Worm (Caenorhabditis elegans): ENCODE measurements around the gene CC8.2.

Gene CC8.2

DNA sequence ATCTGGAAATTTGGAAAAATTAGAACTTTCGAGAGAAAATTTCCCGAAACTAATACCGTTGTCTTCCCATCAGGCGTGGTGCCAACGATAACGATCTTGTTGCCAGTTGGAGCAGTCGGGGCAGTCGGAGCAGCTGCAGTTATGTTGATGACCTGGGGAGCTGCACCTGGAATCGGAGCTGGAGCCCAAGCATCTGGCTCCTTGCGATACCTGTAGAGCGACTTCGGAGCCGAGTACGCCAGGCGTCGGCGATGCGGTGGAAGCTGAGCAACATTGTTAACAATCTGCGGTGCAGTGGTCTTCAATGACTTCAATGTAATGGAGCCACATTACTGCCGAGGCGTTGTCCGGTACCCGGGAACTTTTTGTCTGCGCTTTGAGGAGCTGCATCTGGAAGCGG is 46.6 kb downstream of the CC8.2 start:
- TF ChIP-seq nhr-77 (tag; optimal IDR thresholded peaks at IDR 0.05) (no peak), gmeb-1 (tag; optimal IDR thresholded peaks at IDR 0.05) (no peak), sem-4 (tag; optimal IDR thresholded peaks at IDR 0.05) (no peak), blmp-1 (tag; optimal IDR thresholded peaks at IDR 0.05; ENCODE audit: insufficient read depth) (no peak), nhr-21 (tag; optimal IDR thresholded peaks at IDR 0.05) (no peak), unc-55 (GFP tag; optimal IDR thresholded peaks at IDR 0.05) (no peak), nhr-23 (tag; optimal IDR thresholded peaks at IDR 0.05) (no peak), crh-2 (tag; optimal IDR thresholded peaks at IDR 0.05) (no peak), alr-1 (tag; optimal IDR thresholded peaks at IDR 0.05) (no peak), lin-13 (GFP tag; optimal IDR thresholded peaks at IDR 0.05) (no peak), nhr-129 (tag; optimal IDR thresholded peaks at IDR 0.05) (no peak), lin-11 (tag; optimal IDR thresholded peaks at IDR 0.05) (no peak), elt-3 (tag; optimal IDR thresholded peaks at IDR 0.05) (no peak), nhr-12 (tag; optimal IDR thresholded peaks at IDR 0.05) (no peak)

DNA sequence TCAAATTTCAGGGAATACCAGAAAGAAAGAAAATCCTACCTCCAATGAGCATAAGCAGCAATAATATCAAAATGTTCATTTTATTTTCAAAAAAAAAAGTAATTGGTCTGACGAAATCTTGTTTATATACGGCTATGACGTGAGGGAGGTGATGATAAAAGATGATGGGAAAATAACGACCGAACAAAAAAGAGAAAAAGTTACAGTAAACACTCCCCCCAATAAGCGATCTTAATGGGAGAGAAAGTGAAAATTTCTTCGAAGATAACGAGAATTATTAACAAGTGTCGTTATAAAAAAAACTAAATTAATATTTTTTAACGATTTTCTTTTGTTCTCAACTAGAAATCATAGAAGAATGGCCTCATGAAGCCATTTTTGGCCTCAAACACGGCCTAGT is 48.5 kb downstream of the CC8.2 start, which contains the start of gene Y37E11B.7:
TSS of gene Y37E11B.7 (minus strand) at position 207 of the 400 bp plus-strand sequence.
- peak; percentile 66 for TF ChIP-seq blmp-1 (tag; optimal IDR thresholded peaks at IDR 0.05; ENCODE audit: insufficient read depth)
- TF ChIP-seq crh-2 (tag; optimal IDR thresholded peaks at IDR 0.05): no peak

DNA sequence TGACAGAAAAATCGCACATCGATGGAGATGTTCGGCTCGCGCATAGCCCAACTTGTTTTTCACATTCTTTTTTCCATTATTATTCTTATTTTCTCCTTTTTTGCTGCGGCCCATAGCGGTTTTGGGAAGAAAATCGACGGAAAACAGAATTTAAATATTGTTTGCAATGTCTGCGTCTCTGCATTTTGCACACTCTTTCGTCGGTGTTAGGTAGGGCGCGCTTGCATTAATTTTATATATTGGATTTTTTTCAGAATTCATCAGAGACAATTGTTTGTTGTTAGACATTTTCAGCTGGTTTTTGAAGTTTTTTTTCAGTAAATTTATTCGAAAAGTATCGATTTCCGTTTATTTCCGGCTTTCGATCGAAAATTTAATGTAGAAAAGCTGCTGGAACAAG is 49.4 kb downstream of the CC8.2 start, which contains the start of gene Y37E11B.6:
TSS of gene Y37E11B.6 (minus strand) at position 181 of the 400 bp plus-strand sequence.
- TF ChIP-seq dmd-4 (tag; optimal IDR thresholded peaks at IDR 0.05) (no peak), crh-2 (tag; optimal IDR thresholded peaks at IDR 0.05) (no peak), C34F6.9 (tag; optimal IDR thresholded peaks at IDR 0.05) (peak; percentile 1), unc-55 (GFP tag; optimal IDR thresholded peaks at IDR 0.05) (peak; percentile 35), F13H6.1 (tag; optimal IDR thresholded peaks at IDR 0.05) (no peak), peb-1 (tag; optimal IDR thresholded peaks at IDR 0.05) (no peak), nhr-6 (tag; optimal IDR thresholded peaks at IDR 0.05) (no peak), aly-2 (tag; optimal IDR thresholded peaks at IDR 0.05) (no peak), nhr-21 (tag; optimal IDR thresholded peaks at IDR 0.05) (no peak), nhr-11 (tag; optimal IDR thresholded peaks at IDR 0.05) (no peak), lsy-2 (tag; optimal IDR thresholded peaks at IDR 0.05) (peak in 1 of 2 experiments; percentile 46), gmeb-1 (tag; optimal IDR thresholded peaks at IDR 0.05) (peak; percentile 8), ceh-82 (tag; optimal IDR thresholded peaks at IDR 0.05) (no peak)

DNA sequence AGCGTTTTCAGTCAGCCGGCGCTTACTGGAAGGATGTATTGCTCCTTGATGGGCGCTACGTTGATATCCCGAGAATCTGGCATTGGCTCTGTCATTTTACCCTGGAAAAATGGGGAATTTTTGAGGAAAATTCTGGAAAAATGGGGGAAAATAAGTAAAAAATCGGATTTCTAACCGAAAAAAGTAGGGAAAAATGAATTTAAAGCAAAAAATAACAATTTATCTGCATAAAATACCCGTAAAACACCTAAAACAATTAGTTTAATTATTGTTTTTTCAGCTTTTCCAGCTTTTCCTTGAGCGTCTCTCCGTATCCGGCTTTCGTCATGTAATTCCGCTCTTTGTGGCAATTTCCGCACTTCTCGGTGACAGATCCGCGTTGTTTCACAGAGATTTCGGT is 50.0 kb downstream of the CC8.2 start, which contains the start of gene Y37E11B.5:
TSS of gene Y37E11B.5 (minus strand) at position 101 of the 400 bp plus-strand sequence.
- TF ChIP-seq dmd-4 (tag; optimal IDR thresholded peaks at IDR 0.05) (no peak), nhr-12 (tag; optimal IDR thresholded peaks at IDR 0.05) (no peak), nhr-237 (tag; optimal IDR thresholded peaks at IDR 0.05) (no peak), F13H6.1 (tag; optimal IDR thresholded peaks at IDR 0.05) (no peak), elt-3 (tag; optimal IDR thresholded peaks at IDR 0.05) (no peak), nhr-21 (tag; optimal IDR thresholded peaks at IDR 0.05) (no peak), nhr-10 (tag; optimal IDR thresholded peaks at IDR 0.05) (no peak), elt-1 (tag; optimal IDR thresholded peaks at IDR 0.05) (no peak), snpc-4 (tag; optimal IDR thresholded peaks at IDR 0.05) (no peak), ztf-11 (tag; optimal IDR thresholded peaks at IDR 0.05) (no peak), unc-55 (GFP tag; optimal IDR thresholded peaks at IDR 0.05) (no peak), fos-1 (tag; optimal IDR thresholded peaks at IDR 0.05) (no peak), gmeb-1 (tag; optimal IDR thresholded peaks at IDR 0.05) (no peak), peb-1 (tag; optimal IDR thresholded peaks at IDR 0.05) (no peak), ztf-1 (GFP tag; conservative IDR thresholded peaks at IDR 0.05) (no peak), ZK546.5 (tag; optimal IDR thresholded peaks at IDR 0.05) (no peak), nhr-77 (tag; optimal IDR thresholded peaks at IDR 0.05) (no peak), alr-1 (tag; optimal IDR thresholded peaks at IDR 0.05) (no peak), nhr-129 (tag; optimal IDR thresholded peaks at IDR 0.05) (no peak), mbf-1 (tag; optimal IDR thresholded peaks at IDR 0.05) (no peak)

DNA sequence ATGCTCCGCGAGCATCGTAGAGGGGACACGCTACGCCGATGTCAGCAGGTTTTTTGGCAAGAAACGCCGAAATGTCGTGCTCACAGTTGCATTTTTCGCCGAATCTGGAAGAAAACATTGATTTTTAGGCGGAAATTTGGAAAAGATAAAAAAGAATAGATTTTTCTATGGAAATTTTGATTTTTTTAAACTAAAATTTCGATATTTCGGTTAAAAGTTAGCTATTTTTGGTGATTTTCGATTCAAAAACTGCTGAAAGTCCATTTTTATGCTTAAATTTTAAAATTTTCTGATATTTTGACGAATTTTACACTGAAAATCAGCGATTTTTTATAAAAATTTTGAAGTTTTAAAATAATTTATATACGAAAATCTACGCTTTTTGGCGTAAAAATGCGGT is 51.1 kb downstream of the CC8.2 start:
- TF ChIP-seq lin-13 (GFP tag; optimal IDR thresholded peaks at IDR 0.05): no peak
- no peak for TF ChIP-seq ZK546.5 (tag; optimal IDR thresholded peaks at IDR 0.05)
- TF ChIP-seq nhr-129 (tag; optimal IDR thresholded peaks at IDR 0.05): no peak
- no peak for TF ChIP-seq nhr-237 (tag; optimal IDR thresholded peaks at IDR 0.05)
- no peak for TF ChIP-seq sma-9 (GFP tag; optimal IDR thresholded peaks at IDR 0.05)
- TF ChIP-seq sma-9 (tag; optimal IDR thresholded peaks at IDR 0.05): no peak
- TF ChIP-seq F13H6.1 (tag; optimal IDR thresholded peaks at IDR 0.05): no peak
- no peak for TF ChIP-seq elt-3 (tag; optimal IDR thresholded peaks at IDR 0.05)
